Worm (Caenorhabditis elegans) whole organism, L4 larva: ENCODE data around the gene fbxb-71.

Experiments
- F26F4.8 ChIP-seq: fragments of 200-800 bp; sonication (Bioruptor generic); conservative IDR thresholded peaks from 2 replicates; pipeline ENCODE4 v1.3.6; 2022; ENCODE audit warnings: missing genetic modification characterization, missing compliant biosample characterization
- F37D6.2 ChIP-seq: sonication (generic microtip); optimal IDR thresholded peaks from 2 replicates; lab custom pipeline; 2016; ENCODE audit warnings: mild to moderate bottlenecking, missing genetic modification characterization, missing compliant biosample characterization
- F44E2.7 ChIP-seq: fragments of 200-800 bp; sonication (Bioruptor generic); IDR thresholded peaks from 2 replicates; pipeline ENCODE4 v2.1.2; 2022; ENCODE audit warnings: missing genetic modification characterization, missing compliant biosample characterization
- T20F7.1 ChIP-seq: fragments of 200-800 bp; sonication (Bioruptor generic); optimal IDR thresholded peaks from 2 replicates; lab custom pipeline; 2018; ENCODE audit warnings: mild to moderate bottlenecking, missing genetic modification characterization, missing compliant biosample characterization
- T26A8.4 ChIP-seq: fragments of 200-800 bp; sonication (Bioruptor generic); IDR thresholded peaks from 2 replicates; pipeline ENCODE4 v1.3.6; 2022; ENCODE audit warnings: missing genetic modification characterization, missing compliant biosample characterization
- Y105C5A.15 ChIP-seq: fragments of 200-800 bp; sonication (Bioruptor generic); IDR thresholded peaks from 2 replicates; pipeline ENCODE4 v1.3.6; 2022; ENCODE audit warnings: missing genetic modification characterization, missing compliant biosample characterization
- Y48G9A.11 ChIP-seq: fragments of 200-800 bp; sonication (Bioruptor generic); IDR thresholded peaks from 2 replicates; pipeline ENCODE4 v1.3.6; 2022; ENCODE audit warnings: missing genetic modification reagents, missing genetic modification characterization, missing compliant biosample characterization
- aly-2 ChIP-seq: sonication (generic microtip); optimal IDR thresholded peaks from 2 replicates; lab custom pipeline; 2018; ENCODE audit warnings: missing biosample characterization, missing genetic modification characterization
- ama-1 ChIP-seq: fragments of 150-350 bp; optimal IDR thresholded peaks from 2 replicates; lab custom pipeline; 2014; ENCODE audit warnings: inconsistent platforms, mixed read lengths
- arid-1 ChIP-seq: fragments of 200-800 bp; sonication (Bioruptor generic); conservative IDR thresholded peaks from 2 replicates; pipeline ENCODE4 v1.3.6; 2022; ENCODE audit warnings: missing genetic modification reagents, missing genetic modification characterization, missing compliant biosample characterization
- ceh-32 ChIP-seq: sonication (generic microtip); optimal IDR thresholded peaks from 2 replicates; lab custom pipeline; 2016; ENCODE audit warnings: mild to moderate bottlenecking, missing genetic modification characterization, missing compliant biosample characterization; ENCODE audit not compliant: poor library complexity
- ceh-44 ChIP-seq: fragments of 200-800 bp; sonication (Bioruptor generic); IDR thresholded peaks from 2 replicates; pipeline ENCODE4 v1.3.6; 2022; ENCODE audit warnings: missing genetic modification reagents, missing genetic modification characterization, missing compliant biosample characterization
- ceh-82 ChIP-seq: sonication (generic microtip); optimal IDR thresholded peaks from 2 replicates; lab custom pipeline; 2017; ENCODE audit warnings: missing biosample characterization, missing genetic modification characterization
- ces-1 ChIP-seq: fragments of 150-350 bp; sonication (generic microtip); optimal IDR thresholded peaks from 4 replicates; lab custom pipeline; 2014; ENCODE audit warnings: missing biosample characterization, missing genetic modification reagents, missing genetic modification characterization
- ctbp-1 ChIP-seq: fragments of 200-800 bp; sonication (Bioruptor generic); IDR thresholded peaks from 2 replicates; pipeline ENCODE4 v1.3.6; 2022; ENCODE audit warnings: missing genetic modification reagents, missing genetic modification characterization, missing compliant biosample characterization
- daf-16 ChIP-seq, 3 experiments: sonication (generic microtip); optimal IDR thresholded peaks; 2 replicates each; lab custom pipeline; 2016 to 2017; ENCODE audit warnings: missing genetic modification characterization in 3 of 3, missing genetic modification reagents in 3 of 3, mild to moderate bottlenecking in 2 of 3, missing compliant biosample characterization in 2 of 3, missing biosample characterization in 1 of 3, moderate library complexity in 1 of 3
- dmd-6 ChIP-seq: fragments of 200-800 bp; sonication (Bioruptor generic); IDR thresholded peaks from 2 replicates; pipeline ENCODE4 v1.3.6; 2022; ENCODE audit warnings: missing genetic modification reagents, missing genetic modification characterization, missing compliant biosample characterization
- dmd-9 ChIP-seq: fragments of 200-800 bp; sonication (Bioruptor generic); IDR thresholded peaks from 2 replicates; pipeline ENCODE4 v1.3.6; 2022; ENCODE audit warnings: missing genetic modification reagents, missing genetic modification characterization, missing compliant biosample characterization
- dve-1 ChIP-seq: sonication (generic microtip); optimal IDR thresholded peaks from 2 replicates; lab custom pipeline; 2017; ENCODE audit warnings: antibody characterized with exemption, mild to moderate bottlenecking, missing genetic modification characterization, missing compliant biosample characterization; ENCODE audit not compliant: insufficient read depth
- fos-1 ChIP-seq: fragments of 150-350 bp; optimal IDR thresholded peaks from 2 replicates; lab custom pipeline; 2014; ENCODE audit warnings: missing biosample characterization, missing genetic modification characterization
- hlh-11 ChIP-seq: fragments of 200-800 bp; sonication (Bioruptor generic); optimal IDR thresholded peaks from 2 replicates; lab custom pipeline; 2018; ENCODE audit warnings: mild to moderate bottlenecking, missing genetic modification characterization, missing compliant biosample characterization
- hmg-1.1 ChIP-seq: fragments of 200-800 bp; sonication (Bioruptor generic); IDR thresholded peaks from 2 replicates; pipeline ENCODE4 v1.3.6; 2022; ENCODE audit warnings: missing genetic modification reagents, missing genetic modification characterization, missing compliant biosample characterization
- jun-1 ChIP-seq: fragments of 150-350 bp; optimal IDR thresholded peaks from 2 replicates; lab custom pipeline; 2014; ENCODE audit warnings: missing biosample characterization, missing genetic modification reagents, missing genetic modification characterization
- lin-38 ChIP-seq: fragments of 200-800 bp; sonication (Bioruptor generic); IDR thresholded peaks from 2 replicates; pipeline ENCODE4 v1.3.6; 2022; ENCODE audit warnings: missing genetic modification reagents, missing genetic modification characterization, missing compliant biosample characterization
- madf-5 ChIP-seq, 2 experiments: fragments of 200-800 bp; sonication (Bioruptor generic); IDR thresholded peaks; 2 replicates each; pipeline ENCODE4 v1.3.6; 2022; ENCODE audit warnings: missing compliant biosample characterization in 2 of 2, missing genetic modification characterization in 2 of 2
- madf-9 ChIP-seq: fragments of 200-800 bp; sonication (Bioruptor generic); conservative IDR thresholded peaks from 2 replicates; pipeline ENCODE4 v1.3.6; 2022; ENCODE audit warnings: missing genetic modification reagents, missing genetic modification characterization, missing compliant biosample characterization
- mdt-29 ChIP-seq: fragments of 200-800 bp; sonication (Bioruptor generic); IDR thresholded peaks from 2 replicates; pipeline ENCODE4 v1.3.6; 2022; ENCODE audit warnings: missing genetic modification reagents, missing genetic modification characterization, missing compliant biosample characterization
- mes-2 ChIP-seq: sonication (generic microtip); optimal IDR thresholded peaks from 2 replicates; lab custom pipeline; 2016; ENCODE audit warnings: missing genotype, mild to moderate bottlenecking, missing genetic modification characterization, missing compliant biosample characterization; ENCODE audit not compliant: poor library complexity, severe bottlenecking
- nhr-237 ChIP-seq: sonication (generic microtip); optimal IDR thresholded peaks from 2 replicates; lab custom pipeline; 2017; ENCODE audit warnings: missing biosample characterization, missing genetic modification characterization
- nhr-28 ChIP-seq: fragments of 150-350 bp; optimal IDR thresholded peaks from 2 replicates; lab custom pipeline; 2014; ENCODE audit warnings: missing biosample characterization, missing genetic modification characterization
- nhr-77 ChIP-seq: fragments of 150-350 bp; optimal IDR thresholded peaks from 2 replicates; lab custom pipeline; 2014; ENCODE audit warnings: missing biosample characterization, missing genetic modification characterization
- pha-4 ChIP-seq, 2 experiments: fragments of 150-350 bp in 1 of 2; fragments of 200-800 bp in 1 of 2; sonication (Bioruptor generic) in 1 of 2; IDR thresholded peaks in 1 of 2; optimal IDR thresholded peaks in 1 of 2; 2 replicates each; pipeline versions ENCODE4 v1.3.6 to Lab custom; 2014 to 2022; ENCODE audit warnings: missing genetic modification characterization in 2 of 2, missing genetic modification reagents in 2 of 2, missing biosample characterization in 1 of 2, missing compliant biosample characterization in 1 of 2
- php-3 ChIP-seq: fragments of 200-800 bp; sonication (Bioruptor generic); IDR thresholded peaks from 2 replicates; pipeline ENCODE4 v1.3.6; 2022; ENCODE audit warnings: missing genetic modification reagents, missing genetic modification characterization, missing compliant biosample characterization
- pqm-1 ChIP-seq: sonication (generic microtip); optimal IDR thresholded peaks from 2 replicates; lab custom pipeline; 2017; ENCODE audit warnings: missing biosample characterization, missing genetic modification characterization
- saeg-2 ChIP-seq: fragments of 200-800 bp; sonication (Bioruptor generic); IDR thresholded peaks from 2 replicates; pipeline ENCODE4 v1.3.6; 2022; ENCODE audit warnings: missing genetic modification reagents, missing genetic modification characterization, missing compliant biosample characterization
- set-16 ChIP-seq: fragments of 200-800 bp; sonication (Bioruptor generic); IDR thresholded peaks from 2 replicates; pipeline ENCODE4 v1.3.6; 2022; ENCODE audit warnings: missing genetic modification reagents, missing genetic modification characterization, missing compliant biosample characterization
- snpc-4 ChIP-seq: fragments of 150-350 bp; optimal IDR thresholded peaks from 2 replicates; lab custom pipeline; 2014; ENCODE audit warnings: missing biosample characterization, missing genetic modification characterization
- spr-1 ChIP-seq: sonication (generic microtip); optimal IDR thresholded peaks from 2 replicates; lab custom pipeline; 2016; ENCODE audit warnings: mild to moderate bottlenecking, missing genetic modification characterization, missing compliant biosample characterization
- spr-3 ChIP-seq: fragments of 200-800 bp; sonication (Bioruptor generic); optimal IDR thresholded peaks from 2 replicates; lab custom pipeline; 2018; ENCODE audit warnings: mild to moderate bottlenecking, missing genetic modification characterization, missing compliant biosample characterization
- tra-1 ChIP-seq: fragments of 200-800 bp; sonication (Bioruptor generic); IDR thresholded peaks from 2 replicates; pipeline ENCODE4 v1.3.6; 2022; ENCODE audit warnings: missing genetic modification reagents, missing genetic modification characterization, missing compliant biosample characterization
- unc-62 ChIP-seq, 3 experiments: fragments of 150-350 bp in 1 of 3; sonication (generic microtip); optimal IDR thresholded peaks in 2 of 3; peaks in 1 of 3; 1 replicate in 1 of 3; 2 replicates in 2 of 3; lab custom pipeline; 2014 to 2017; ENCODE audit warnings: missing biosample characterization in 3 of 3, missing genetic modification characterization in 3 of 3, missing genetic modification reagents in 3 of 3, missing genotype in 1 of 3
- zfp-2 ChIP-seq: sonication (generic microtip); optimal IDR thresholded peaks from 2 replicates; lab custom pipeline; 2016; ENCODE audit warnings: mild to moderate bottlenecking, missing genetic modification characterization, missing compliant biosample characterization
- zip-11 ChIP-seq: fragments of 200-800 bp; sonication (Bioruptor generic); IDR thresholded peaks from 2 replicates; pipeline ENCODE4 v1.3.6; 2022; ENCODE audit warnings: missing genetic modification characterization, missing compliant biosample characterization
- zip-2 ChIP-seq: fragments of 150-350 bp; optimal IDR thresholded peaks from 2 replicates; lab custom pipeline; 2014; ENCODE audit warnings: missing biosample characterization, missing genetic modification characterization

The fbxb-71 gene

DNA sequence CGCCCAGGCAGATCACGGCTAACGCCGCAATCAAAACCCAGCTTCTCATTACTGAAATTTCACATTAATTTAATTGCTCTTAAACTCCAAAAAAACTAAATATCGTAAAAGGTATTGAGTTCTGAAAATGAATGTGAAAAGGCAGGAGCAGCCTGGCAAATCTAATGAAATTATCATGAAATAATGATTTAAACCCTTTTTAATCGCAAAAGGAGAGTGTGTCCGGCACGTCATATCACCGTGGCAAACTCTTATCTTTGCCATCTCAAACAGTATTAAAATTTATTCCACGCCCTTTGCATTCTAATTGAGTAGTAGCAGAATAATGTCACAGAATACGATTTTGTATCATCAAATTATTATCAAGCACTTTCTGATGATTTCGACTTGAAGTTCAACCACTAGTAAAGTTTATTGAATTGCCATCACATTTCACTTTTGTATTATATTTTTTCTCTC, 27.3 kb upstream of the fbxb-71 start, which contains the start of gene F28B4.3 (continued):
- TF ChIP-seq T26A8.4 (GFP tag; lab: Robert Waterston, UW) (no peak), lin-38 (GFP tag; lab: Robert Waterston, UW) (no peak), fos-1 (no peak), snpc-4 (tag; lab: Kevin White, UChicago) (no peak), nhr-237 (no peak)

DNA sequence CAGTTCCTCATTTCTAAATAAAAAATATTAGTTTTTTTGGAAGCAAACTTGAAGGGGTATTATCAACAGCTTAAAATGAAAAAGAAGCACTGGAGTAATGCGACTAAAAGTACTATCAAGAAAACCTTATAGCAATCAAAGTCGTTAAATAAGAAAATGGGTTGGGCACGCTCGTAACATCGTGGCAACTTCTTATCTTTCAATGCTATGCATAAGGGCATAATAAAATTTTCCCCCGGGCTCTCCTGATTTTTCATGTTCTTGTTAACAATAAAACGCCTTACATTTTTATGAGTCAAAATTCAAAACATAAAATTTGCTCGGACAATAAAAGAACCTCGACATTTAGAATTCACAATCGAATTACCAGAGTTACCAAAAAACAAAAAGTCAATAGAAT, 19.1 kb upstream of the fbxb-71 start, which contains the start of gene irg-7:
TSS of gene irg-7 (minus strand) at position 23 of the 400 bp plus-strand sequence.
- no peak for TF ChIP-seq F44E2.7 (GFP tag; lab: Robert Waterston, UW)
- peak; percentile 38 for TF ChIP-seq pqm-1 (tag; lab: Kevin White, UChicago)
- no peak for TF ChIP-seq set-16 (GFP tag; lab: Robert Waterston, UW)
- peak; percentile 65 for TF ChIP-seq nhr-28 (tag; lab: Kevin White, UChicago)
- TF ChIP-seq Y105C5A.15 (GFP tag; lab: Robert Waterston, UW) = no peak
- TF ChIP-seq php-3 (GFP tag; lab: Robert Waterston, UW) = peak; percentile 99
- peak; percentile 11 for TF ChIP-seq hlh-11 (tag; lab: Kevin White, UChicago)
- no peak for TF ChIP-seq daf-16 (GFP tag; optimal IDR thresholded peaks at IDR 0.05; lab: Kevin White, UChicago)
- peak; percentile 67 for TF ChIP-seq daf-16 (tag; optimal IDR thresholded peaks at IDR 0.05; lab: Kevin White, UChicago)
- TF ChIP-seq saeg-2 (GFP tag; lab: Robert Waterston, UW) = no peak
- TF ChIP-seq F37D6.2 = no peak
- peak; percentile 51 for TF ChIP-seq dve-1 (tag; lab: Kevin White, UChicago)
- peak; percentile 33; the same call in 1 of the 2 replicates for TF ChIP-seq dmd-6 (GFP tag; lab: Robert Waterston, UW)

DNA sequence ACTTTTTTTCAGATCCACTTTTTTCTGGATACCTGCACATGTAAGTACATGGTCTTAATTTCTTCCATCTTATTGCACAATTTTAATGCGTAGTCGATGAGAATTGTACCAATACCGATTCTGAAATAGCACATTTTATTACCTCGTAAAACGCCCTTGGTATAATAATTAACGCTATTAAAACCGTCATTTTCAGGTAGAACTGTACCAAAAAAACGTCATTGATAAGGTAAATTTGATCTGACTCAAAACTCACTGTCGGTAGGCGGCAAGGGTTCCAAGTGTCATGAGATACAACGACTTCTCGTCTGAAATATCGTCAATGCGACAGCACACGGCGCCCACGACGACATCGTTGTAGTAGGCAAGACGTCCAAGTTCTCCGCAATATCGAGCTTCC, 18.3 kb upstream of the fbxb-71 start:
- TF ChIP-seq spr-3 (no peak), tra-1 (no peak), F26F4.8 (GFP tag; lab: Robert Waterston, UW) (no peak), hmg-1.1 (GFP tag; lab: Robert Waterston, UW) (no peak), madf-9 (GFP tag; lab: Robert Waterston, UW) (no peak), ctbp-1 (no peak), pha-4 (GFP tag; IDR thresholded peaks at IDR 0.05; lab: Robert Waterston, UW) (no peak), pha-4 (tag; optimal IDR thresholded peaks at IDR 0.05; lab: Kevin White, UChicago) (no peak), ama-1 (lab: Kevin White, UChicago) (no peak), jun-1 (tag; lab: Kevin White, UChicago) (no peak), zfp-2 (tag; lab: Kevin White, UChicago) (no peak), madf-5 (GFP tag; IDR thresholded peaks at IDR 0.05; lab: Robert Waterston, UW) (no peak), nhr-28 (tag; lab: Kevin White, UChicago) (peak; percentile 44), mes-2 (tag; lab: Kevin White, UChicago) (no peak), dmd-6 (GFP tag; lab: Robert Waterston, UW) (peak; percentile 40; the same call in 1 of the 2 replicates), zip-11 (no peak), lin-38 (GFP tag; lab: Robert Waterston, UW) (no peak), aly-2 (no peak), T20F7.1 (no peak), nhr-77 (tag; lab: Kevin White, UChicago) (no peak), saeg-2 (GFP tag; lab: Robert Waterston, UW) (no peak), dve-1 (tag; lab: Kevin White, UChicago) (peak; percentile 16), zip-2 (tag; lab: Kevin White, UChicago) (no peak), mdt-29 (GFP tag; lab: Robert Waterston, UW) (no peak), ceh-82 (tag; lab: Kevin White, UChicago) (no peak), php-3 (GFP tag; lab: Robert Waterston, UW) (peak; percentile 97), unc-62 (GFP tag; optimal IDR thresholded peaks at IDR 0.05 in 1 of 2; lab: Kevin White, UChicago) (peak in 1 of 2 experiments; percentile 94), unc-62 (tag; optimal IDR thresholded peaks at IDR 0.05; lab: Kevin White, UChicago) (no peak), hlh-11 (tag; lab: Kevin White, UChicago) (peak; percentile 27), ceh-44 (GFP tag; lab: Robert Waterston, UW) (no peak), ceh-32 (tag; lab: Kevin White, UChicago) (no peak), arid-1 (no peak), set-16 (GFP tag; lab: Robert Waterston, UW) (no peak), ces-1 (GFP tag; lab: Kevin White, UChicago) (no peak), dmd-9 (GFP tag; lab: Robert Waterston, UW) (no peak), pqm-1 (tag; lab: Kevin White, UChicago) (no peak), Y48G9A.11 (GFP tag; lab: Robert Waterston, UW) (no peak), spr-1 (tag; lab: Kevin White, UChicago) (no peak)
